Worm (Caenorhabditis elegans): Measurements from ENCODE around the gene C06A6.7.

ce11 chrIV:7868607-7869006 is 30.3 kb upstream of the C06A6.7 start, which contains the start of gene flp-10:
- TF ChIP-seq T22C8.4 (GFP tag; IDR thresholded peaks at IDR 0.05) (no peak), flt-1 (GFP tag; IDR thresholded peaks at IDR 0.05) (no peak), klf-2 (GFP tag; conservative IDR thresholded peaks at IDR 0.05) (no peak), ztf-23 (GFP tag; IDR thresholded peaks at IDR 0.05) (no peak), ztf-29 (GFP tag; IDR thresholded peaks at IDR 0.05) (no peak), tab-1 (GFP tag; IDR thresholded peaks at IDR 0.05) (no peak), cog-1 (tag; optimal IDR thresholded peaks at IDR 0.05) (no peak)

Measured in whole organism, midembryonic.